Fruit fly (Drosophila melanogaster) whole organism, wandering third instar larva: ENCODE results near the gene Gr93b.

Source experiments
- Abd-B ChIP-seq: fragments of >200 bp; optimal IDR thresholded peaks from 2 replicates; lab custom pipeline; 2017; ENCODE audit warnings: missing biosample characterization, missing genetic modification characterization
- CG32264 ChIP-seq: fragments of 200-800 bp; sonication (Bioruptor generic); optimal IDR thresholded peaks from 2 replicates; lab custom pipeline; 2016; ENCODE audit warnings: missing biosample characterization, missing genetic modification characterization
- CG9705 ChIP-seq: fragments of 200-800 bp; sonication (Bioruptor generic); optimal IDR thresholded peaks from 2 replicates; lab custom pipeline; 2018; ENCODE audit warnings: missing biosample characterization, mild to moderate bottlenecking, missing genetic modification characterization
- Dif ChIP-seq: fragments of 200-275, 200-300 bp; sonication (Bioruptor generic); optimal IDR thresholded peaks from 2 replicates; lab custom pipeline; 2018; ENCODE audit warnings: missing biosample characterization, missing genetic modification characterization; ENCODE audit not compliant: partially characterized antibody
- GATAd ChIP-seq: sonication (Bioruptor generic); optimal IDR thresholded peaks from 2 replicates; lab custom pipeline; 2016; ENCODE audit warnings: missing biosample characterization, missing genetic modification characterization
- HLH106 ChIP-seq: fragments of 200-800 bp; optimal IDR thresholded peaks from 3 replicates; lab custom pipeline; 2019; ENCODE audit warnings: missing biosample characterization, mild to moderate bottlenecking, missing genetic modification characterization, moderate library complexity
- Hnf4 ChIP-seq: fragments of 200-800 bp; sonication (Bioruptor generic); optimal IDR thresholded peaks from 2 replicates; lab custom pipeline; 2016; ENCODE audit warnings: missing biosample characterization, mild to moderate bottlenecking, missing genetic modification characterization
- Hr83 ChIP-seq: fragments of 200-300 bp; sonication (Bioruptor generic); optimal IDR thresholded peaks from 2 replicates; lab custom pipeline; 2016; ENCODE audit warnings: missing biosample characterization, mild to moderate bottlenecking, missing genetic modification characterization, moderate library complexity; ENCODE audit not compliant: poor library complexity, severe bottlenecking
- Jra ChIP-seq: sonication (Bioruptor generic); optimal IDR thresholded peaks from 2 replicates; lab custom pipeline; 2016; ENCODE audit warnings: missing biosample characterization, missing genetic modification characterization
- Mio ChIP-seq: sonication (Bioruptor generic); optimal IDR thresholded peaks from 2 replicates; lab custom pipeline; 2016; ENCODE audit warnings: missing biosample characterization, missing genetic modification characterization
- Myc ChIP-seq: fragments of >200 bp; optimal IDR thresholded peaks from 2 replicates; lab custom pipeline; 2017
- N ChIP-seq: fragments of >200 bp; optimal IDR thresholded peaks from 2 replicates; lab custom pipeline; 2018; ENCODE audit warnings: missing biosample characterization, missing external identifiers, missing genetic modification characterization
- OdsH ChIP-seq: fragments of 200-800 bp; sonication (Bioruptor generic); optimal IDR thresholded peaks from 2 replicates; lab custom pipeline; 2016; ENCODE audit warnings: missing biosample characterization, mild to moderate bottlenecking, missing genetic modification characterization
- Rel ChIP-seq, 2 experiments: fragments of 200-800 bp; sonication (Bioruptor generic) in 1 of 2; optimal IDR thresholded peaks; 2 replicates in 1 of 2; 3 replicates in 1 of 2; lab custom pipeline; 2016 to 2019; ENCODE audit warnings: mild to moderate bottlenecking in 2 of 2, missing biosample characterization in 2 of 2, missing genetic modification characterization in 2 of 2, moderate library complexity in 1 of 2
- Sp1 ChIP-seq: fragments of 200-800 bp; sonication (Bioruptor generic); optimal IDR thresholded peaks from 3 replicates; lab custom pipeline; 2019; ENCODE audit warnings: missing biosample characterization, mild to moderate bottlenecking, missing genetic modification characterization, moderate library complexity
- Vsx2 ChIP-seq: fragments of 200-300, 225-300 bp; sonication (Bioruptor generic); optimal IDR thresholded peaks from 2 replicates; lab custom pipeline; 2018; ENCODE audit warnings: missing biosample characterization, missing genetic modification characterization; ENCODE audit not compliant: partially characterized antibody
- br ChIP-seq: fragments of 200-800 bp; sonication (Bioruptor generic); optimal IDR thresholded peaks from 2 replicates; lab custom pipeline; 2016; ENCODE audit warnings: missing biosample characterization, missing genetic modification characterization
- brk ChIP-seq: fragments of 200-800 bp; sonication (Bioruptor generic); optimal IDR thresholded peaks from 2 replicates; lab custom pipeline; 2016; ENCODE audit warnings: missing biosample characterization, mild to moderate bottlenecking, missing genetic modification characterization
- dl ChIP-seq, 2 experiments: fragments of 175-275, 200-275 bp in 1 of 2; fragments of 200-275 bp in 1 of 2; sonication (Bioruptor generic); optimal IDR thresholded peaks; lab custom pipeline; 2018; ENCODE audit warnings: mild to moderate bottlenecking in 2 of 2, missing biosample characterization in 2 of 2, missing genetic modification characterization in 2 of 2, moderate library complexity in 2 of 2; ENCODE audit not compliant: partially characterized antibody in 2 of 2, insufficient read depth in 1 of 2
- dmrt93B ChIP-seq: fragments of 200-800 bp; sonication (Bioruptor generic); optimal IDR thresholded peaks from 2 replicates; lab custom pipeline; 2018; ENCODE audit warnings: missing biosample characterization, mild to moderate bottlenecking, missing genetic modification characterization
- dsf ChIP-seq: sonication (Bioruptor generic); optimal IDR thresholded peaks from 2 replicates; lab custom pipeline; 2016; ENCODE audit warnings: missing biosample characterization, missing genetic modification characterization, borderline replicate concordance
- ey ChIP-seq: fragments of 200-800 bp; sonication (Bioruptor generic); optimal IDR thresholded peaks from 2 replicates; lab custom pipeline; 2016; ENCODE audit warnings: missing biosample characterization, missing genetic modification characterization
- foxo ChIP-seq, 2 experiments: fragments of 200-800 bp; sonication (Bioruptor generic); optimal IDR thresholded peaks; 2 replicates in 1 of 2; 3 replicates in 1 of 2; lab custom pipeline; 2016 to 2017; ENCODE audit warnings: missing biosample characterization in 2 of 2, missing genetic modification characterization in 2 of 2
- fru ChIP-seq: fragments of 200-800 bp; sonication (Bioruptor generic); optimal IDR thresholded peaks from 3 replicates; lab custom pipeline; 2016; ENCODE audit warnings: missing biosample characterization, mild to moderate bottlenecking, missing genetic modification characterization
- h ChIP-seq: fragments of 200-800 bp; sonication (Bioruptor generic); optimal IDR thresholded peaks from 3 replicates; lab custom pipeline; 2016; ENCODE audit warnings: missing biosample characterization, mild to moderate bottlenecking, missing genetic modification characterization
- jim ChIP-seq: fragments of 175-275, 200-325 bp; sonication (Bioruptor generic); optimal IDR thresholded peaks from 2 replicates; lab custom pipeline; 2016; ENCODE audit warnings: missing biosample characterization, mild to moderate bottlenecking, missing genetic modification characterization
- pan ChIP-seq: fragments of >200 bp; optimal IDR thresholded peaks from 2 replicates; lab custom pipeline; 2017
- psq ChIP-seq: fragments of 200-800 bp; sonication (Bioruptor generic); optimal IDR thresholded peaks from 3 replicates; lab custom pipeline; 2017; ENCODE audit warnings: missing biosample characterization, mild to moderate bottlenecking, missing genetic modification characterization, moderate library complexity
- rgr ChIP-seq: fragments of 200-800 bp; sonication (Bioruptor generic); optimal IDR thresholded peaks from 3 replicates; lab custom pipeline; 2016; ENCODE audit warnings: missing biosample characterization, mild to moderate bottlenecking, missing genetic modification characterization
- sv ChIP-seq: fragments of 200-800 bp; sonication (Bioruptor generic); optimal IDR thresholded peaks from 3 replicates; lab custom pipeline; 2016; ENCODE audit warnings: missing biosample characterization, missing genetic modification characterization
- tai ChIP-seq: sonication (Bioruptor generic); optimal IDR thresholded peaks from 2 replicates; lab custom pipeline; 2016; ENCODE audit warnings: missing biosample characterization, missing genetic modification characterization
- usp ChIP-seq: fragments of >200 bp; optimal IDR thresholded peaks from 2 replicates; lab custom pipeline; 2017; ENCODE audit warnings: missing biosample characterization, missing genetic modification characterization
- woc ChIP-seq: sonication (Bioruptor generic); optimal IDR thresholded peaks from 2 replicates; lab custom pipeline; 2016; ENCODE audit warnings: missing biosample characterization, mild to moderate bottlenecking, missing genetic modification characterization

The Gr93b gene

dm6 chr3R:21858290-21858875 lies 14.8 kb upstream of the Gr93b start:
- TF ChIP-seq HLH106 = no peak
- TF ChIP-seq rgr = no peak
- TF ChIP-seq fru (GFP tag; lab: Kevin White, UChicago) = no peak
- no peak for TF ChIP-seq Rel (GFP tag; optimal IDR thresholded peaks at IDR 0.05; lab: Kevin White, UChicago)
- TF ChIP-seq Rel (tag; optimal IDR thresholded peaks at IDR 0.05; lab: Kevin White, UChicago) = no peak
- no peak for TF ChIP-seq tai (GFP tag; lab: Kevin White, UChicago)
- TF ChIP-seq woc (GFP tag; lab: Kevin White, UChicago) = no peak
- TF ChIP-seq CG32264 (GFP tag; lab: Kevin White, UChicago) = no peak
- TF ChIP-seq brk = no peak
- no peak for TF ChIP-seq psq (GFP tag; lab: Kevin White, UChicago)
- no peak for TF ChIP-seq sv (GFP tag; lab: Kevin White, UChicago)
- TF ChIP-seq, all 38 proteins: peak for 0

DNA sequence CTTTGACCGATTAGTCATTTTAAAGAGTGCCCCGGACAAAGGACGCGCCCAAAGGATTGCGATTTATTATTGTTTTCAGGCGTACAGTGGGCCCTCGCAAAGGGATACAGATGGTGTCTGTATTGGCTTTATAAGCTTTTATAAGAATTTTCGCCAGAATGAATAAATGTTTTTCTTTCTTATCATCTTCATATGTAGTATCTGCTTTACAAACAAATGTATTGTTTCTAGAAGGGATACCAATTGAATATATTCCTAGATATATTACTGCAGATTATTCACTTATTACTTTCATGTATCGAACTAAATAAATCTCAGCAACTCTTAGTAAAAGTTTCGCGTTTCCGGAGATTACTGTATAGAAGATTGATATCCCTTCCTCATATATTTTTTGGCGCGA lies 13.9 kb upstream of the Gr93b start:
- TF ChIP-seq Hr83 (GFP tag; lab: Kevin White, UChicago) (no peak), h (peak; percentile 13), Dif (GFP tag; lab: Kevin White, UChicago) (no peak), Jra (GFP tag; lab: Kevin White, UChicago) (no peak), OdsH (GFP tag; lab: Kevin White, UChicago) (peak; percentile 6), dmrt93B (GFP tag; lab: Kevin White, UChicago) (no peak), woc (GFP tag; lab: Kevin White, UChicago) (peak; percentile 17), N (no peak), sv (GFP tag; lab: Kevin White, UChicago) (no peak), Vsx2 (GFP tag; lab: Kevin White, UChicago) (no peak), dl (GFP tag; optimal IDR thresholded peaks at IDR 0.05; lab: Kevin White, UChicago; ENCODE audit: insufficient read depth in 1 of 2, partially characterized antibody in 2 of 2) (no peak), Sp1 (peak; percentile 11), psq (GFP tag; lab: Kevin White, UChicago) (peak; percentile 7), CG32264 (GFP tag; lab: Kevin White, UChicago) (no peak), rgr (no peak), CG9705 (GFP tag; lab: Kevin White, UChicago) (no peak), GATAd (GFP tag; lab: Kevin White, UChicago) (no peak), Rel (GFP tag; optimal IDR thresholded peaks at IDR 0.05; lab: Kevin White, UChicago) (no peak), Rel (tag; optimal IDR thresholded peaks at IDR 0.05; lab: Kevin White, UChicago) (no peak), jim (no peak), Hnf4 (GFP tag; lab: Kevin White, UChicago) (no peak), fru (GFP tag; lab: Kevin White, UChicago) (peak; percentile 36), ey (GFP tag; lab: Kevin White, UChicago) (peak; percentile 6), HLH106 (peak; percentile 28), brk (no peak), tai (GFP tag; lab: Kevin White, UChicago) (no peak), foxo (GFP tag; optimal IDR thresholded peaks at IDR 0.05; lab: Kevin White, UChicago) (peak in 1 of 2 experiments; percentile 26), dsf (GFP tag; lab: Kevin White, UChicago) (no peak), Mio (GFP tag; lab: Kevin White, UChicago) (no peak), Abd-B (GFP tag; lab: Kevin White, UChicago) (no peak), br (no peak)

dm6 chr3R:21856873-21857243 lies 13.3 kb upstream of the Gr93b start:
- no peak for TF ChIP-seq Mio (GFP tag; lab: Kevin White, UChicago)
- TF ChIP-seq usp = no peak
- TF ChIP-seq psq (GFP tag; lab: Kevin White, UChicago) = no peak
- TF ChIP-seq pan (lab: Kevin White, UChicago) = no peak
- no peak for TF ChIP-seq dmrt93B (GFP tag; lab: Kevin White, UChicago)
- TF ChIP-seq N = no peak
- no peak for TF ChIP-seq Sp1
- no peak for TF ChIP-seq br
- TF ChIP-seq dsf (GFP tag; lab: Kevin White, UChicago) = no peak
- no peak for TF ChIP-seq Dif (GFP tag; lab: Kevin White, UChicago)
- no peak for TF ChIP-seq Vsx2 (GFP tag; lab: Kevin White, UChicago)
- no peak for TF ChIP-seq Myc (lab: Kevin White, UChicago)
- TF ChIP-seq Hr83 (GFP tag; lab: Kevin White, UChicago) = no peak
- no peak for TF ChIP-seq brk
- TF ChIP-seq sv (GFP tag; lab: Kevin White, UChicago) = no peak
- no peak for TF ChIP-seq rgr
- no peak for TF ChIP-seq ey (GFP tag; lab: Kevin White, UChicago)
- TF ChIP-seq dl (GFP tag; optimal IDR thresholded peaks at IDR 0.05; lab: Kevin White, UChicago; ENCODE audit: insufficient read depth in 1 of 2, partially characterized antibody in 2 of 2) = no peak
